Worm (Caenorhabditis elegans): Measurements from ENCODE around the gene C47E8.9.
A peak's percentile ranks its signal among the peaks of the same experiment; 100 is the strongest.

Gene C47E8.9

DNA sequence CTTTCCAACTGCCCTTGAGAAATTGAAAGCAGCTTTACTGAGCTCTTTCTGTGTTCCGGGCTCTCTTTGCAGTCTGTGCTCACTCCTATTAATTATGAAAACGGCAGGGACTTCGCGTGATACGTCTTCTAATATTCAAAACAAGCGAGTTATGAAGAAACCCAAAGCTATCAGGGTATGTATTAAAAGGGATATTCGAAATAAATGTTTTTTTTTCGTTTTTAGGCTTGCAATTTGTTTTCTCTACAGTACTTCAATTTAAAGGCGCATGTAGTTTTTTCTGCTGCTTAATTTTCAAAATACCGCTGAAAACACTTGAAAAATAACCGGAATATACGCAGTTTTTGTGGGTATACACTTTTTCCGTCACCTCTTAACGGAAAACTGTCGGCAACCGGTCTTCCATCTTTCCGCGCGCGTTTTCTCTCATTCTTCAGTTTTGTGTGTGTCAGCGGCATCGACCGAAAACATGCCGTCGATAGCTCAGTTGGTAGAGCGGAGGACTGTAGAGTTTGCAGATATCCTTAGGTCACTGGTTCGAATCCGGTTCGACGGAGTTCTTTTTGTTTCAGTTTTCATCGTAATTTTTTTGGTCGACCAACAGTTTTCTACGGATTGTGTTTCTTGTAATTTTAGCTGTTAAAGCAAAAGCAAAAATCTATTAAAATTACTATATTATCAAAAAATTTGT is 26.1 kb downstream of the C47E8.9 start, which contains the start of gene gasr-8 (continued):
- TF ChIP-seq rcor-1 (GFP tag; IDR thresholded peaks at IDR 0.05) (no peak), let-607 (tag; optimal IDR thresholded peaks at IDR 0.05) (no peak), F57C9.4 (tag; optimal IDR thresholded peaks at IDR 0.05) (no peak), tbp1 (GFP tag; optimal IDR thresholded peaks at IDR 0.05) (peak; percentile 90), hlh-12 (tag; optimal IDR thresholded peaks at IDR 0.05) (no peak), F55B11.4 (tag; optimal IDR thresholded peaks at IDR 0.05; ENCODE audit: borderline replicate concordance, insufficient read depth) (no peak), ama-1 (optimal IDR thresholded peaks at IDR 0.05) (no peak), ama-1 (GFP tag; optimal IDR thresholded peaks at IDR 0.05) (peak in 1 of 2 experiments; percentile 51), F10E7.11 (tag; optimal IDR thresholded peaks at IDR 0.05) (no peak), B0019.2 (GFP tag; conservative IDR thresholded peaks at IDR 0.05) (no peak), bed-2 (GFP tag; IDR thresholded peaks at IDR 0.05) (no peak), F52B5.7 (tag; optimal IDR thresholded peaks at IDR 0.05) (no peak), zim-3 (tag; optimal IDR thresholded peaks at IDR 0.05) (no peak), lsl-1 (GFP tag; optimal IDR thresholded peaks at IDR 0.05) (peak; percentile 73), lin-35 (GFP tag; optimal IDR thresholded peaks at IDR 0.05) (no peak), nhr-27 (tag; optimal IDR thresholded peaks at IDR 0.05) (no peak), ceh-40 (GFP tag; IDR thresholded peaks at IDR 0.05) (no peak), K11D2.4 (GFP tag; IDR thresholded peaks at IDR 0.05) (no peak)

DNA sequence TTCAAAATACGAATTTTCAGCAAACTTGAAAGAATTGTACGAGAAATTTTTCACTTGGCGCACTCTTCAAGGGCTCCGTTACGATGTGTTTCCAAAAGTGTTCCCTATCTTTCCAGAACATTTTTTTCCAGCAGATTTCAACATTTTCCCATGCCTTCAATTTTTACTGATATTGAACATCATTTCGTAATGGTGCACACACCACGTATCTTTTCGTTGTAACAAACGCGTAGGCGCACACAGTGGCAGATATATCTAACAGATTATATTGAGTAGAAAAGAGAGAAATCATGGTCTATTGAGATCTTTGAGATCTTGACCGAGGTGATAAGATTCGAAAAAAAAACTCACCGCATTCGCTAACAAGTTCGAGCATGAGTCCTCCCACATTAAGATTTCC is 32.6 kb downstream of the C47E8.9 start:
- TF ChIP-seq cebp-1 (GFP tag; IDR thresholded peaks at IDR 0.05) (no peak), cebp-1 (tag; optimal IDR thresholded peaks at IDR 0.05) (peak; percentile 57), mxl-1 (tag; optimal IDR thresholded peaks at IDR 0.05) (no peak)

DNA sequence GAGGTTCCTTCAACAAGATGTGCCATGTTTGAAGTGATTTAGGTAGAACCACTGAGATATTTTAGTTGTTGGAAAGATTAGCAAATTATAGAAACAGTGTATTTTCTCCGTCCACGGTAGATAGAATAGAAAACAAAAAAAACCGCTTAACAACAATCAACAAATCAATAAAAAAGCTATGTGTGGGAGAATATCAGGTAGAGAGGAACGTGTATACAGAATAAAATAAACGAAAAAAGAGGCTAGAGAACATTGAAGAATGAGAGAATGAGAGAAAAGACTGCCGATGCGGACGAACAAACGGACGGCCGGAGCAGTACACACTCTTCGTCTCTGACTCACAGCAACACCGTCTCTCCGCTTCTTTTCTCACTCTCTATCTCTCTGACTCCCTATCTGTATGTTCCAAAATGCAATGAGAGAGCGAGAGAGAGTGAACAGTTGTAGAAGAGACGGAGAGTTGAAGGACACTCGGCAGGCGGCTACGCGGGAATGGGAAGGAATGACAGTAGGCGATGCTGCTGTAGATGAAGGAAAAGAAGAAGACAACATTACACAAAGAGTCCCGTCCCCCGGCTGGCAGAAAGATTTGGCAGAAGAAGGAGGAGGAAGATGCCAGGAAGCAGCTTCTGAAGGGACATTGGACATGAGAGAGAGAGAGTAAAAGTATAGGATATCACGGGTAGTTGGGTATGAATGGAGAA is 33.6 kb downstream of the C47E8.9 start, which contains the start of gene unc-112:
Gene unc-112, minus strand, starts transcription at position 51 of the 704 bp plus-strand sequence.
- TF ChIP-seq F22D6.2 (tag; optimal IDR thresholded peaks at IDR 0.05) (no peak), F37B4.10 (GFP tag; IDR thresholded peaks at IDR 0.05) (no peak), F49E8.2 (tag; optimal IDR thresholded peaks at IDR 0.05; ENCODE audit: insufficient read depth) (no peak), ztf-26 (tag; optimal IDR thresholded peaks at IDR 0.05) (peak; percentile 28), attf-6 (GFP tag; IDR thresholded peaks at IDR 0.05) (no peak), F52B5.7 (tag; optimal IDR thresholded peaks at IDR 0.05) (no peak), F55B11.4 (tag; optimal IDR thresholded peaks at IDR 0.05; ENCODE audit: borderline replicate concordance, insufficient read depth) (no peak), aptf-2 (GFP tag; conservative IDR thresholded peaks at IDR 0.05) (no peak), C17E4.6 (GFP tag; IDR thresholded peaks at IDR 0.05) (0 out of 2 replicates have a peak, but pooled peaks have one; percentile 20), F57C9.4 (tag; optimal IDR thresholded peaks at IDR 0.05) (no peak), K12H6.12 (tag; optimal IDR thresholded peaks at IDR 0.05) (peak; percentile 84), ceh-79 (tag; optimal IDR thresholded peaks at IDR 0.05) (no peak), ceh-58 (GFP tag; IDR thresholded peaks at IDR 0.05) (no peak), hmg-1.2 (GFP tag; IDR thresholded peaks at IDR 0.05) (peak; percentile 86), cebp-1 (GFP tag; IDR thresholded peaks at IDR 0.05) (no peak), cebp-1 (tag; optimal IDR thresholded peaks at IDR 0.05) (peak; percentile 73), ets-4 (GFP tag; optimal IDR thresholded peaks at IDR 0.05) (peak; percentile 50), F23B12.7 (tag; optimal IDR thresholded peaks at IDR 0.05; ENCODE audit: insufficient read depth) (peak; percentile 81), sdz-38 (tag; optimal IDR thresholded peaks at IDR 0.05) (no peak), B0019.2 (GFP tag; conservative IDR thresholded peaks at IDR 0.05) (no peak), nfya-2 (GFP tag; IDR thresholded peaks at IDR 0.05) (no peak), F39B2.1 (GFP tag; IDR thresholded peaks at IDR 0.05) (no peak), B0336.3 (GFP tag; IDR thresholded peaks at IDR 0.05) (peak; percentile 61; the same call in 1 of the 2 replicates), T26A5.8 (tag; optimal IDR thresholded peaks at IDR 0.05) (no peak), attf-5 (GFP tag; optimal IDR thresholded peaks at IDR 0.05) (peak; percentile 80), bed-2 (GFP tag; IDR thresholded peaks at IDR 0.05) (no peak), dpl-1 (GFP tag; optimal IDR thresholded peaks at IDR 0.05) (no peak), snpc-1.1 (tag; optimal IDR thresholded peaks at IDR 0.05; ENCODE audit: insufficient read depth) (no peak), nhr-120 (GFP tag; IDR thresholded peaks at IDR 0.05) (no peak)
